Worm (Caenorhabditis elegans) whole organism, L1 larva: ENCODE results near the gene clec-167.

Experiments
- aly-2 ChIP-seq: fragments of 150-350 bp; optimal IDR thresholded peaks from 2 replicates; lab custom pipeline; 2014; ENCODE audit warnings: missing biosample characterization, missing genetic modification characterization
- fos-1 ChIP-seq: fragments of 150-350 bp; optimal IDR thresholded peaks from 2 replicates; lab custom pipeline; 2014; ENCODE audit warnings: missing biosample characterization, missing genetic modification characterization
- lin-13 ChIP-seq: fragments of 150-350 bp; optimal IDR thresholded peaks from 2 replicates; lab custom pipeline; 2014; ENCODE audit warnings: missing biosample characterization, missing genetic modification reagents, missing genetic modification characterization

ce11 chrIV:1256723-1257122, 1.2 kb upstream of the clec-167 start, which contains the start of gene clec-168:
- TF ChIP-seq fos-1, result no peak
- TF ChIP-seq lin-13 (GFP tag; lab: Kevin White, UChicago), result no peak
- TF ChIP-seq aly-2 (tag; lab: Kevin White, UChicago), result no peak
